Fruit fly (Drosophila melanogaster): Measurements from ENCODE around the gene CG9902.

CG9902 gene

DNA sequence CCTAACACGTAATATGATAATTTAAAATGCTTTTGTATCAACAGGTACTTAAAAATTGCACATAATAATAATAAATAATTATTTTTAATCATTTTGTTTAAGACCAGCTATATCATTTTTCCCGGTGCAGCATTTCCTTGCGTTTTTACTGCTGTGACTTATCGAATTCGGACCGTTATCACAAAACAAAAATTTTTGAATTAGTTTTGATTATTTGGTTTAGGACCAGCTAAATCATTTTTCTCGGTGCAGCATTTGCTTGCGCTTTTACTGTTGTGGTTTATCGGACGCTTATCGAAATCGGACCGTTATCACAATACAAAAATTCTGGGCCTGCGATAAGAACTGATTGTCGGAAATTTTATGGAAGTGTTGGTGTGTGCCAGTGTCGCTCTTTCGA, 5.2 kb upstream of the CG9902 start (continued):
- TF ChIP-seq CG2712 (tag; optimal IDR thresholded peaks at IDR 0.05): peak; percentile 86
- no peak for TF ChIP-seq emc (GFP tag; optimal IDR thresholded peaks at IDR 0.05)
- TF ChIP-seq Optix (GFP tag; IDR thresholded peaks at IDR 0.05): no peak; the same call in none of the 3 replicates
- peak; percentile 74 for TF ChIP-seq ems (GFP tag; optimal IDR thresholded peaks at IDR 0.05)
- TF ChIP-seq corto (GFP tag; optimal IDR thresholded peaks at IDR 0.05): no peak
- peak; percentile 47 for TF ChIP-seq CHES-1-like (GFP tag; optimal IDR thresholded peaks at IDR 0.05)
- TF ChIP-seq CG11093 (GFP tag; IDR thresholded peaks at IDR 0.05): no peak
- peak; percentile 65 for TF ChIP-seq Hsf (GFP tag; optimal IDR thresholded peaks at IDR 0.05)
- no peak for TF ChIP-seq bbx (GFP tag; IDR thresholded peaks at IDR 0.05; ENCODE audit: partially characterized antibody)
- no peak for TF ChIP-seq CG16813 (GFP tag; IDR thresholded peaks at IDR 0.05; ENCODE audit: partially characterized antibody)
- peak; percentile 85 for TF ChIP-seq tio (GFP tag; optimal IDR thresholded peaks at IDR 0.05)
- TF ChIP-seq CG12104 (GFP tag; optimal IDR thresholded peaks at IDR 0.05): peak; percentile 74
- peak; percentile 52; the same call in 1 of the 2 replicates for TF ChIP-seq CG10959 (GFP tag; IDR thresholded peaks at IDR 0.05)
- peak; percentile 62 for TF ChIP-seq CG10462 (GFP tag; optimal IDR thresholded peaks at IDR 0.05)
- peak; percentile 46 for TF ChIP-seq CG4707 (GFP tag; optimal IDR thresholded peaks at IDR 0.05)
- peak; percentile 81 for TF ChIP-seq D19A (tag; optimal IDR thresholded peaks at IDR 0.05)
- peak; percentile 85 for TF ChIP-seq Atf6 (GFP tag; IDR thresholded peaks at IDR 0.05)
- TF ChIP-seq CG32772 (GFP tag; IDR thresholded peaks at IDR 0.05): peak; percentile 67; the same call in 1 of the 2 replicates
- TF ChIP-seq tna (GFP tag; IDR thresholded peaks at IDR 0.05; ENCODE audit: partially characterized antibody): no peak
- TF ChIP-seq p53 (GFP tag; optimal IDR thresholded peaks at IDR 0.05): no peak
- TF ChIP-seq sqz (GFP tag; optimal IDR thresholded peaks at IDR 0.05): peak; percentile 59
- peak; percentile 91 for TF ChIP-seq gem (tag; optimal IDR thresholded peaks at IDR 0.05)
- no peak for TF ChIP-seq Hey (tag; optimal IDR thresholded peaks at IDR 0.05)
- no peak for TF ChIP-seq CG8478 (optimal IDR thresholded peaks at IDR 0.05)
- TF ChIP-seq unc-4 (GFP tag; IDR thresholded peaks at IDR 0.05; ENCODE audit: partially characterized antibody): no peak
- no peak for TF ChIP-seq Bgb (GFP tag; IDR thresholded peaks at IDR 0.05; ENCODE audit: partially characterized antibody)
- peak; percentile 51 for TF ChIP-seq Vsx1 (GFP tag; optimal IDR thresholded peaks at IDR 0.05)
- peak; percentile 2 for TF ChIP-seq Sin3A (optimal IDR thresholded peaks at IDR 0.05)
- peak; percentile 58 for TF ChIP-seq her (GFP tag; optimal IDR thresholded peaks at IDR 0.05)
- peak; percentile 13; the same call in 1 of the 2 replicates for TF ChIP-seq CG17612 (GFP tag; IDR thresholded peaks at IDR 0.05)
- peak; percentile 48; the same call in 1 of the 2 replicates for TF ChIP-seq Taf1 (GFP tag; IDR thresholded peaks at IDR 0.05)
- TF ChIP-seq CG11723 (GFP tag; optimal IDR thresholded peaks at IDR 0.05): peak; percentile 67
- peak; percentile 87 for TF ChIP-seq CG30403 (GFP tag; optimal IDR thresholded peaks at IDR 0.05)
- peak; percentile 1 for TF ChIP-seq CG9876 (GFP tag; optimal IDR thresholded peaks at IDR 0.05)
- peak; percentile 78 for TF ChIP-seq CG10654 (GFP tag; optimal IDR thresholded peaks at IDR 0.05)
- peak; percentile 81 for TF ChIP-seq bcd (GFP tag; optimal IDR thresholded peaks at IDR 0.05)
- peak; percentile 11 for TF ChIP-seq Fer2 (tag; optimal IDR thresholded peaks at IDR 0.05)
- no peak for TF ChIP-seq CG14860 (GFP tag; IDR thresholded peaks at IDR 0.05; ENCODE audit: partially characterized antibody)
- TF ChIP-seq ash1 (GFP tag; optimal IDR thresholded peaks at IDR 0.05): peak; percentile 2
- TF ChIP-seq kah (GFP tag; optimal IDR thresholded peaks at IDR 0.05): peak; percentile 69
- peak; percentile 87 for TF ChIP-seq CG12391 (tag; optimal IDR thresholded peaks at IDR 0.05)
- peak; percentile 76 for TF ChIP-seq tin (GFP tag; optimal IDR thresholded peaks at IDR 0.05)
- peak; percentile 51; the same call in 2 of the 3 replicates for TF ChIP-seq CG7357 (GFP tag; IDR thresholded peaks at IDR 0.05)
- peak; percentile 79 for TF ChIP-seq Fer1 (GFP tag; optimal IDR thresholded peaks at IDR 0.05)
- no peak for TF ChIP-seq h (optimal IDR thresholded peaks at IDR 0.05)
- peak; percentile 40 for TF ChIP-seq HLH54F (GFP tag; optimal IDR thresholded peaks at IDR 0.05)
- no peak for TF ChIP-seq Doc2 (GFP tag; IDR thresholded peaks at IDR 0.05)
- TF ChIP-seq Sox100B (GFP tag; optimal IDR thresholded peaks at IDR 0.05): peak; percentile 86
- TF ChIP-seq fu2 (GFP tag; optimal IDR thresholded peaks at IDR 0.05): peak; percentile 40
- TF ChIP-seq ab (GFP tag; optimal IDR thresholded peaks at IDR 0.05): no peak
- peak; percentile 42 for TF ChIP-seq Camta (GFP tag; optimal IDR thresholded peaks at IDR 0.05)
- TF ChIP-seq CG9609 (GFP tag; optimal IDR thresholded peaks at IDR 0.05): peak; percentile 58
